Worm (Caenorhabditis elegans): Measurements from ENCODE around the gene eelo-1.
A peak's percentile ranks its signal among the peaks of the same experiment; 100 is the strongest.

The eelo-1 gene

ce11 chrIII:1576451-1576850 is 18.1 kb upstream of the eelo-1 start, which contains the start of gene Y22D7AL.7:
TSS of gene Y22D7AL.7 (plus strand) at chrIII:1576751.
- no peak for TF ChIP-seq aly-1 (tag; optimal IDR thresholded peaks at IDR 0.05)
- TF ChIP-seq hnd-1 (tag; optimal IDR thresholded peaks at IDR 0.05), result no peak
- no peak for TF ChIP-seq ceh-36 (tag; optimal IDR thresholded peaks at IDR 0.05)
- TF ChIP-seq hmg-4 (GFP tag; optimal IDR thresholded peaks at IDR 0.05), result no peak
- no peak for TF ChIP-seq scrt-1 (GFP tag; IDR thresholded peaks at IDR 0.05)
- TF ChIP-seq ets-7 (tag; optimal IDR thresholded peaks at IDR 0.05), result no peak
- TF ChIP-seq tra-4 (tag; optimal IDR thresholded peaks at IDR 0.05), result no peak

ce11 chrIII:1575651-1576050 is 17.3 kb upstream of the eelo-1 start:
- TF ChIP-seq tbx-37 (GFP tag; conservative IDR thresholded peaks at IDR 0.05) (no peak), tra-4 (tag; optimal IDR thresholded peaks at IDR 0.05) (no peak), hmbx-1 (tag; optimal IDR thresholded peaks at IDR 0.05) (no peak), pes-1 (GFP tag; IDR thresholded peaks at IDR 0.05) (no peak), ceh-36 (tag; optimal IDR thresholded peaks at IDR 0.05) (no peak), hnd-1 (tag; optimal IDR thresholded peaks at IDR 0.05) (no peak), flt-1 (GFP tag; IDR thresholded peaks at IDR 0.05) (no peak), aly-1 (tag; optimal IDR thresholded peaks at IDR 0.05) (no peak), F13C5.2 (tag; optimal IDR thresholded peaks at IDR 0.05) (no peak), ceh-13 (GFP tag; optimal IDR thresholded peaks at IDR 0.05) (no peak), ama-1 (optimal IDR thresholded peaks at IDR 0.05) (no peak), tbx-11 (GFP tag; IDR thresholded peaks at IDR 0.05) (no peak), ets-7 (tag; optimal IDR thresholded peaks at IDR 0.05) (no peak), scrt-1 (GFP tag; IDR thresholded peaks at IDR 0.05) (no peak), hmg-4 (GFP tag; optimal IDR thresholded peaks at IDR 0.05) (no peak), B0310.2 (tag; optimal IDR thresholded peaks at IDR 0.05) (no peak), sea-1 (GFP tag; conservative IDR thresholded peaks at IDR 0.05) (no peak)

- TF ChIP-seq pes-1 (GFP tag; IDR thresholded peaks at IDR 0.05) (no peak), hmbx-1 (tag; optimal IDR thresholded peaks at IDR 0.05) (no peak), hmg-4 (GFP tag; optimal IDR thresholded peaks at IDR 0.05) (no peak), hnd-1 (tag; optimal IDR thresholded peaks at IDR 0.05) (no peak), ceh-36 (tag; optimal IDR thresholded peaks at IDR 0.05) (no peak), tra-4 (tag; optimal IDR thresholded peaks at IDR 0.05) (no peak), tbx-11 (GFP tag; IDR thresholded peaks at IDR 0.05) (no peak), aly-1 (tag; optimal IDR thresholded peaks at IDR 0.05) (no peak), ama-1 (optimal IDR thresholded peaks at IDR 0.05) (no peak)
Measured at ce11 chrIII:1570006-1570405, 11.7 kb upstream of the eelo-1 start, which contains the start of gene rep-1. TSS of gene rep-1 (plus strand) at chrIII:1570306.

- TF ChIP-seq pes-1 (GFP tag; IDR thresholded peaks at IDR 0.05), result no peak
- TF ChIP-seq flt-1 (GFP tag; IDR thresholded peaks at IDR 0.05), result no peak
- TF ChIP-seq hnd-1 (tag; optimal IDR thresholded peaks at IDR 0.05), result no peak
- no peak for TF ChIP-seq tbx-37 (GFP tag; conservative IDR thresholded peaks at IDR 0.05)
- no peak for TF ChIP-seq ama-1 (optimal IDR thresholded peaks at IDR 0.05)
- TF ChIP-seq tra-4 (tag; optimal IDR thresholded peaks at IDR 0.05), result no peak
- TF ChIP-seq F13C5.2 (tag; optimal IDR thresholded peaks at IDR 0.05), result no peak
- no peak for TF ChIP-seq scrt-1 (GFP tag; IDR thresholded peaks at IDR 0.05)
Measured at ce11 chrIII:1554347-1554746, 4.0 kb downstream of the eelo-1 start, which contains the start of gene ddx-35. TSS of gene ddx-35 (minus strand) at chrIII:1554447.

- TF ChIP-seq hmbx-1 (tag; optimal IDR thresholded peaks at IDR 0.05) (no peak), B0310.2 (tag; optimal IDR thresholded peaks at IDR 0.05) (no peak), tbx-11 (GFP tag; IDR thresholded peaks at IDR 0.05) (no peak), ama-1 (optimal IDR thresholded peaks at IDR 0.05) (no peak), ets-7 (tag; optimal IDR thresholded peaks at IDR 0.05) (no peak), ceh-13 (GFP tag; optimal IDR thresholded peaks at IDR 0.05) (no peak)
Measured at ce11 chrIII:1543406-1544011, 14.8 kb downstream of the eelo-1 start.

ce11 chrIII:1540100-1540695 is 18.1 kb downstream of the eelo-1 start, which contains the start of the genes Y67D2.5 and cisd-3.2:
TSS of gene Y67D2.5 (minus strand) at chrIII:1540244.
TSS of gene cisd-3.2 (plus strand) at chrIII:1540493.
- TF ChIP-seq hnd-1 (tag; optimal IDR thresholded peaks at IDR 0.05) (no peak), tbx-37 (GFP tag; conservative IDR thresholded peaks at IDR 0.05) (peak; percentile 44; the same call in 1 of the 2 replicates), sea-1 (GFP tag; conservative IDR thresholded peaks at IDR 0.05) (no peak), aly-1 (tag; optimal IDR thresholded peaks at IDR 0.05) (no peak), scrt-1 (GFP tag; IDR thresholded peaks at IDR 0.05) (no peak), hmbx-1 (tag; optimal IDR thresholded peaks at IDR 0.05) (no peak)

- TF ChIP-seq hnd-1 (tag; optimal IDR thresholded peaks at IDR 0.05), result no peak
- TF ChIP-seq flt-1 (GFP tag; IDR thresholded peaks at IDR 0.05), result no peak
- no peak for TF ChIP-seq ceh-13 (GFP tag; optimal IDR thresholded peaks at IDR 0.05)
- TF ChIP-seq pes-1 (GFP tag; IDR thresholded peaks at IDR 0.05), result no peak
- TF ChIP-seq hmg-4 (GFP tag; optimal IDR thresholded peaks at IDR 0.05), result no peak
- no peak for TF ChIP-seq sea-1 (GFP tag; conservative IDR thresholded peaks at IDR 0.05)
- no peak for TF ChIP-seq scrt-1 (GFP tag; IDR thresholded peaks at IDR 0.05)
- TF ChIP-seq aly-1 (tag; optimal IDR thresholded peaks at IDR 0.05), result no peak
- no peak for TF ChIP-seq hmbx-1 (tag; optimal IDR thresholded peaks at IDR 0.05)
- TF ChIP-seq tbx-37 (GFP tag; conservative IDR thresholded peaks at IDR 0.05), result no peak
- TF ChIP-seq ceh-36 (tag; optimal IDR thresholded peaks at IDR 0.05), result no peak
- no peak for TF ChIP-seq F13C5.2 (tag; optimal IDR thresholded peaks at IDR 0.05)
- no peak for TF ChIP-seq tra-4 (tag; optimal IDR thresholded peaks at IDR 0.05)
- TF ChIP-seq ama-1 (optimal IDR thresholded peaks at IDR 0.05), result no peak
Measured at ce11 chrIII:1539366-1539765, 19.0 kb downstream of the eelo-1 start.

- TF ChIP-seq ets-7 (tag; optimal IDR thresholded peaks at IDR 0.05) (no peak), hnd-1 (tag; optimal IDR thresholded peaks at IDR 0.05) (no peak), hmbx-1 (tag; optimal IDR thresholded peaks at IDR 0.05) (no peak), scrt-1 (GFP tag; IDR thresholded peaks at IDR 0.05) (no peak), flt-1 (GFP tag; IDR thresholded peaks at IDR 0.05) (no peak)
Measured at ce11 chrIII:1534431-1534830, 23.9 kb downstream of the eelo-1 start.

Data from whole organism, early embryonic.